Fruit fly (Drosophila melanogaster) whole organism, embryonic: Measurements from ENCODE around the gene vkg.
A peak's percentile ranks its signal among the peaks of the same experiment; 100 is the strongest.

ENCODE experiments used
- CG10147 ChIP-seq: fragments of 200-800 bp; sonication (Bioruptor generic); optimal IDR thresholded peaks from 2 replicates; lab custom pipeline; 2019; ENCODE audit warnings: missing biosample characterization, mild to moderate bottlenecking, missing genetic modification characterization, moderate library complexity
- CG10366 ChIP-seq: fragments of 200-800 bp; sonication (Bioruptor generic); IDR thresholded peaks from 2 replicates; pipeline ENCODE4 v1.3.6; 2022; ENCODE audit warnings: missing biosample characterization, missing genetic modification characterization
- CG10543 ChIP-seq: fragments of 200-800 bp; sonication (Bioruptor generic); optimal IDR thresholded peaks from 3 replicates; lab custom pipeline; 2017; ENCODE audit warnings: missing biosample characterization, mild to moderate bottlenecking, missing genetic modification characterization, moderate library complexity
- CG11560 ChIP-seq: fragments of 200-800 bp; sonication (Bioruptor generic); IDR thresholded peaks from 3 replicates; pipeline ENCODE4 v1.3.6; 2022; ENCODE audit warnings: missing biosample characterization, missing genetic modification characterization
- CG12071 ChIP-seq: fragments of 200-800 bp; sonication (Bioruptor generic); optimal IDR thresholded peaks from 3 replicates; lab custom pipeline; 2018; ENCODE audit warnings: missing biosample characterization, mild to moderate bottlenecking, missing genetic modification characterization
- CG13894 ChIP-seq: fragments of 200-800 bp; sonication (Bioruptor generic); optimal IDR thresholded peaks from 3 replicates; lab custom pipeline; 2018; ENCODE audit warnings: missing biosample characterization, mild to moderate bottlenecking, missing genetic modification characterization, moderate library complexity
- CG15514 ChIP-seq: fragments of 200-800 bp; sonication (Bioruptor generic); optimal IDR thresholded peaks from 3 replicates; lab custom pipeline; 2017; ENCODE audit warnings: missing biosample characterization, missing genetic modification characterization, mild to moderate bottlenecking, moderate library complexity, missing genetic modification reagents
- CG32532 ChIP-seq: fragments of 200-800 bp; sonication (Bioruptor generic); IDR thresholded peaks from 2 replicates; pipeline ENCODE4 v1.3.6; 2022; ENCODE audit warnings: missing biosample characterization, missing genetic modification characterization
- CG4328 ChIP-seq: fragments of 200-800 bp; sonication (Bioruptor generic); optimal IDR thresholded peaks from 3 replicates; lab custom pipeline; 2017; ENCODE audit warnings: missing biosample characterization, missing genetic modification reagents, missing genetic modification characterization
- CG6272 ChIP-seq: fragments of 200-800 bp; sonication (Bioruptor generic); IDR thresholded peaks from 2 replicates; pipeline ENCODE4 v1.3.6; 2022; ENCODE audit warnings: missing biosample characterization, missing genetic modification characterization
- CG6765 ChIP-seq: fragments of 200-800 bp; sonication (Bioruptor generic); optimal IDR thresholded peaks from 3 replicates; lab custom pipeline; 2017; ENCODE audit warnings: missing biosample characterization, mild to moderate bottlenecking, missing genetic modification characterization
- CG7271 ChIP-seq: fragments of 200-800 bp; sonication (Bioruptor generic); optimal IDR thresholded peaks from 2 replicates; lab custom pipeline; 2018; ENCODE audit warnings: missing biosample characterization, mild to moderate bottlenecking, missing genetic modification characterization, moderate library complexity
- CG9215 ChIP-seq: fragments of 200-800 bp; sonication (Bioruptor generic); IDR thresholded peaks from 2 replicates; pipeline ENCODE4 v1.3.6; 2022; ENCODE audit warnings: missing biosample characterization, missing genetic modification characterization
- CG9797 ChIP-seq: fragments of 200-800 bp; sonication (Bioruptor generic); optimal IDR thresholded peaks from 3 replicates; lab custom pipeline; 2018; ENCODE audit warnings: missing biosample characterization, mild to moderate bottlenecking, missing genetic modification characterization
- Drgx ChIP-seq: fragments of 200-800 bp; sonication (Bioruptor generic); IDR thresholded peaks from 2 replicates; pipeline ENCODE4 v1.3.6; 2022; ENCODE audit warnings: missing biosample characterization, missing genetic modification characterization
- E2f2 ChIP-seq: fragments of 200-800 bp; sonication (Bioruptor generic); IDR thresholded peaks from 2 replicates; pipeline ENCODE4 v1.3.6; 2022; ENCODE audit warnings: missing biosample characterization, missing genetic modification characterization
- ERR ChIP-seq: fragments of 200-800 bp; sonication (Bioruptor generic); optimal IDR thresholded peaks from 2 replicates; lab custom pipeline; 2016; ENCODE audit warnings: missing biosample characterization, missing genetic modification characterization
- Fer1 ChIP-seq: fragments of 200-800 bp; sonication (Bioruptor generic); optimal IDR thresholded peaks from 2 replicates; lab custom pipeline; 2017; ENCODE audit warnings: missing biosample characterization, mild to moderate bottlenecking, missing genetic modification characterization
- MBD-R2 ChIP-seq: fragments of 200-800 bp; sonication (Bioruptor generic); IDR thresholded peaks from 2 replicates; pipeline ENCODE4 v1.3.6; 2022; ENCODE audit warnings: missing biosample characterization, missing genetic modification characterization
- Mad ChIP-seq: fragments of 200-800 bp; sonication (Bioruptor generic); optimal IDR thresholded peaks from 2 replicates; lab custom pipeline; 2016; ENCODE audit warnings: missing biosample characterization, missing genetic modification characterization
- Nf-YB ChIP-seq: fragments of 200-800 bp; sonication (Bioruptor generic); optimal IDR thresholded peaks from 3 replicates; lab custom pipeline; 2019; ENCODE audit warnings: missing biosample characterization, mild to moderate bottlenecking, missing genetic modification characterization, moderate library complexity
- Nf-YC ChIP-seq: fragments of 200-800 bp; optimal IDR thresholded peaks from 3 replicates; lab custom pipeline; 2019; ENCODE audit warnings: missing biosample characterization, mild to moderate bottlenecking, missing genetic modification characterization, moderate library complexity
- Spps ChIP-seq: fragments of 200-800 bp; sonication (Bioruptor generic); optimal IDR thresholded peaks from 2 replicates; lab custom pipeline; 2018; ENCODE audit warnings: missing biosample characterization, mild to moderate bottlenecking, missing genetic modification characterization
- Sry-δ ChIP-seq: fragments of 200-800 bp; sonication (Bioruptor generic); optimal IDR thresholded peaks from 2 replicates; lab custom pipeline; 2016; ENCODE audit warnings: missing biosample characterization, missing genetic modification characterization
- YL-1 ChIP-seq: fragments of 200-800 bp; sonication (Bioruptor generic); optimal IDR thresholded peaks from 3 replicates; lab custom pipeline; 2017; ENCODE audit warnings: missing biosample characterization, mild to moderate bottlenecking, missing genetic modification characterization
- cas ChIP-seq: fragments of 200-800 bp; sonication (Bioruptor generic); IDR thresholded peaks from 2 replicates; pipeline ENCODE4 v1.3.6; 2022; ENCODE audit warnings: missing biosample characterization, missing genetic modification characterization
- crp ChIP-seq, 2 experiments: fragments of 200-800 bp; sonication (Bioruptor generic); optimal IDR thresholded peaks; 2 replicates in 1 of 2; 3 replicates in 1 of 2; lab custom pipeline; 2017; ENCODE audit warnings: missing biosample characterization in 2 of 2, missing genetic modification characterization in 2 of 2, mild to moderate bottlenecking in 1 of 2, moderate library complexity in 1 of 2
- dimm ChIP-seq: fragments of 200-800 bp; sonication (Bioruptor generic); IDR thresholded peaks from 2 replicates; pipeline ENCODE4 v1.3.6; 2022; ENCODE audit warnings: missing biosample characterization, missing genetic modification characterization
- gt ChIP-seq: fragments of 200-800 bp; sonication (Bioruptor generic); IDR thresholded peaks from 2 replicates; pipeline ENCODE4 v1.3.6; 2022; ENCODE audit warnings: missing biosample characterization, missing genetic modification characterization
- jumu ChIP-seq: fragments of 200-800 bp; sonication (Bioruptor generic); optimal IDR thresholded peaks from 3 replicates; lab custom pipeline; 2016; ENCODE audit warnings: missing biosample characterization, missing genetic modification characterization
- kni ChIP-seq: fragments of 200-800 bp; sonication (Bioruptor generic); optimal IDR thresholded peaks from 3 replicates; lab custom pipeline; 2017; ENCODE audit warnings: mild to moderate bottlenecking, missing biosample characterization, missing genetic modification reagents, missing genetic modification characterization
- lmd ChIP-seq: fragments of 200-800 bp; sonication (Bioruptor generic); IDR thresholded peaks from 2 replicates; pipeline ENCODE4 v1.3.6; 2022; ENCODE audit warnings: missing biosample characterization, missing genetic modification characterization
- mirr ChIP-seq: fragments of 200-800 bp; sonication (Bioruptor generic); optimal IDR thresholded peaks from 3 replicates; lab custom pipeline; 2018; ENCODE audit warnings: missing biosample characterization, mild to moderate bottlenecking, missing genetic modification characterization
- onecut ChIP-seq: fragments of 200-800 bp; sonication (Bioruptor generic); IDR thresholded peaks from 2 replicates; pipeline ENCODE4 v1.3.6; 2022; ENCODE audit warnings: missing biosample characterization, missing genetic modification characterization
- pb ChIP-seq: fragments of 200-800 bp; sonication (Bioruptor generic); optimal IDR thresholded peaks from 3 replicates; lab custom pipeline; 2016; ENCODE audit warnings: missing biosample characterization, missing genetic modification characterization
- pfk ChIP-seq: fragments of 200-800 bp; sonication (Bioruptor generic); optimal IDR thresholded peaks from 2 replicates; lab custom pipeline; 2018; ENCODE audit warnings: missing biosample characterization, mild to moderate bottlenecking, missing genetic modification characterization, moderate library complexity
- prd ChIP-seq, 3 experiments: fragments of >200 bp in 2 of 3; fragments of 200-800 bp in 1 of 3; sonication (Bioruptor generic) in 1 of 3; optimal IDR thresholded peaks in 2 of 3; IDR thresholded peaks in 1 of 3; 2 replicates in 2 of 3; 3 replicates in 1 of 3; pipeline versions ENCODE4 v1.3.6 to Lab custom; 2017 to 2022; ENCODE audit warnings: missing biosample characterization in 1 of 3, missing genetic modification characterization in 1 of 3
- pros ChIP-seq: fragments of 200-800 bp; sonication (Bioruptor generic); optimal IDR thresholded peaks from 3 replicates; lab custom pipeline; 2019; ENCODE audit warnings: missing biosample characterization, mild to moderate bottlenecking, missing genetic modification characterization, moderate library complexity
- pzg ChIP-seq: fragments of 200-800 bp; sonication (Bioruptor generic); optimal IDR thresholded peaks from 3 replicates; lab custom pipeline; 2018; ENCODE audit warnings: missing biosample characterization, mild to moderate bottlenecking, missing genetic modification characterization, moderate library complexity
- ranshi ChIP-seq: fragments of 200-800 bp; sonication (Bioruptor generic); IDR thresholded peaks from 2 replicates; pipeline ENCODE4 v1.3.6; 2022; ENCODE audit warnings: missing biosample characterization, missing genetic modification characterization
- rib ChIP-seq: fragments of 200-800 bp; sonication (Bioruptor generic); IDR thresholded peaks from 2 replicates; pipeline ENCODE4 v1.3.6; 2022; ENCODE audit warnings: missing biosample characterization, missing genetic modification characterization
- row ChIP-seq: fragments of 200-800 bp; sonication (Bioruptor generic); IDR thresholded peaks from 3 replicates; pipeline ENCODE4 v1.3.6; 2022; ENCODE audit warnings: missing biosample characterization, missing genetic modification characterization
- scrt ChIP-seq: fragments of 200-800 bp; sonication (Bioruptor generic); optimal IDR thresholded peaks from 2 replicates; lab custom pipeline; 2018; ENCODE audit warnings: missing biosample characterization, mild to moderate bottlenecking, missing genetic modification characterization, moderate library complexity
- slbo ChIP-seq: fragments of 200-800 bp; sonication (Bioruptor generic); IDR thresholded peaks from 2 replicates; pipeline ENCODE4 v1.3.6; 2022; ENCODE audit warnings: missing biosample characterization, missing genetic modification characterization
- slou ChIP-seq: fragments of 200-800 bp; sonication (Bioruptor generic); optimal IDR thresholded peaks from 3 replicates; lab custom pipeline; 2016; ENCODE audit warnings: missing biosample characterization, missing genetic modification characterization
- toy ChIP-seq: fragments of 200-800 bp; sonication (Bioruptor generic); IDR thresholded peaks from 2 replicates; pipeline ENCODE4 v1.3.6; 2022; ENCODE audit warnings: missing biosample characterization, missing genetic modification characterization
- wek ChIP-seq: fragments of 200-800 bp; sonication (Bioruptor generic); optimal IDR thresholded peaks from 3 replicates; lab custom pipeline; 2018; ENCODE audit warnings: missing biosample characterization, mild to moderate bottlenecking, missing genetic modification characterization, moderate library complexity

Gene vkg

dm6 chr2L:5070797-5071579, 43.0 kb upstream of the vkg start, which contains the start of gene RpL37A (continued):
- TF ChIP-seq CG12071 (GFP tag; lab: Kevin White, UChicago) (peak; percentile 78), slou (GFP tag; lab: Kevin White, UChicago) (peak; percentile 79), ERR (peak; percentile 55), cas (peak; percentile 57; the same call in 1 of the 2 replicates), slbo (GFP tag; lab: Robert Waterston, UW) (peak; percentile 61), lmd (GFP tag; lab: Robert Waterston, UW) (no peak), CG9797 (peak; percentile 96), prd (optimal IDR thresholded peaks at IDR 0.05; lab: Kevin White, UChicago) (no peak), prd (GFP tag; IDR thresholded peaks at IDR 0.05; lab: Robert Waterston, UW) (no peak; the same call in 2 of the 3 replicates), CG7271 (tag; lab: Kevin White, UChicago) (peak; percentile 93), toy (GFP tag; lab: Robert Waterston, UW) (0 out of 2 replicates have a peak, but pooled peaks have one; percentile 29), jumu (GFP tag; lab: Kevin White, UChicago) (peak; percentile 0)

DNA sequence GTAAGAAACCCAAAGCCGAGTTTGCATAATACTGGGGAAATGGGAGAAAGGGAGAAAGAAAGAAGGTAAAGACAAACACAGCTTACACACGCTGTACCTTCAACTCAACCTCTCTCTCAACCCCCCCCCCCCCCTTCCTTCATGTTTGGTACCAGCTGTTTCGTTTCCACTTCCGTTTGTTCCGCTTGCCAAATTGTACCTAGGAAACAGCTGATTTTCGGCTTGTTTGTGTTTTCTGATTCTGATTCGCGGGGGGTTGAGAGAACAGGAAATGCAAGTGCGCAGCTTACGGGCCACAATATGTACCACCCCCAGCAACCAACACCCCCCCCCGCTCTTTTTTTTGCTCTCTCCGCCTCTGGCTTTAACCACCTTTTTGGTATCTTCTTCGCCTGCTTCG, 35.9 kb upstream of the vkg start:
- no peak for TF ChIP-seq pb (GFP tag; lab: Kevin White, UChicago)
- TF ChIP-seq Fer1 (GFP tag; lab: Kevin White, UChicago): peak; percentile 52
- TF ChIP-seq scrt: peak; percentile 55
- TF ChIP-seq YL-1: no peak
- peak; percentile 34 for TF ChIP-seq CG13894 (tag; lab: Kevin White, UChicago)
- no peak for TF ChIP-seq CG6272
- TF ChIP-seq wek (GFP tag; lab: Kevin White, UChicago): peak; percentile 26
- TF ChIP-seq MBD-R2: peak; percentile 9; the same call in 1 of the 2 replicates
- TF ChIP-seq CG9215 (GFP tag; lab: Robert Waterston, UW): no peak
- TF ChIP-seq Nf-YC: peak; percentile 24
- TF ChIP-seq CG6765 (GFP tag; lab: Kevin White, UChicago): peak; percentile 8
- peak; percentile 39 for TF ChIP-seq CG12071 (GFP tag; lab: Kevin White, UChicago)
- no peak for TF ChIP-seq CG10147
- TF ChIP-seq gt (GFP tag; lab: Robert Waterston, UW): no peak
- 0 out of 2 replicates have a peak, but pooled peaks have one; percentile 41 for TF ChIP-seq rib (GFP tag; lab: Robert Waterston, UW)
- TF ChIP-seq pfk (GFP tag; lab: Kevin White, UChicago): peak; percentile 97
- peak; percentile 58 for TF ChIP-seq pros (GFP tag; lab: Kevin White, UChicago)
- peak; percentile 37 for TF ChIP-seq kni (GFP tag; lab: Kevin White, UChicago)
- TF ChIP-seq ranshi (GFP tag; lab: Robert Waterston, UW): 0 out of 2 replicates have a peak, but pooled peaks have one; percentile 12
- no peak for TF ChIP-seq Drgx (GFP tag; lab: Robert Waterston, UW)
- TF ChIP-seq mirr: peak; percentile 44
- TF ChIP-seq CG10366 (GFP tag; lab: Robert Waterston, UW): no peak
- peak; percentile 51 for TF ChIP-seq CG10543 (GFP tag; lab: Kevin White, UChicago)
- TF ChIP-seq CG32532 (GFP tag; lab: Robert Waterston, UW): peak; percentile 28; the same call in 1 of the 2 replicates
- no peak for TF ChIP-seq Nf-YB (GFP tag; lab: Kevin White, UChicago)
- TF ChIP-seq pzg: peak; percentile 14
- no peak for TF ChIP-seq CG11560 (tag; lab: Robert Waterston, UW)
- no peak for TF ChIP-seq E2f2 (GFP tag; lab: Robert Waterston, UW)
- TF ChIP-seq CG4328: peak; percentile 44
- TF ChIP-seq Sry-δ (GFP tag; lab: Kevin White, UChicago): no peak
- no peak for TF ChIP-seq Spps
- 0 out of 3 replicates have a peak, but pooled peaks have one; percentile 29 for TF ChIP-seq row
- no peak for TF ChIP-seq dimm (GFP tag; lab: Robert Waterston, UW)
- TF ChIP-seq crp (GFP tag; optimal IDR thresholded peaks at IDR 0.05; lab: Kevin White, UChicago): peak in 1 of 2 experiments; percentile 78
- peak; percentile 5; the same call in 1 of the 2 replicates for TF ChIP-seq onecut (GFP tag; lab: Robert Waterston, UW)
- TF ChIP-seq Mad (GFP tag; lab: Kevin White, UChicago): no peak
- peak; percentile 36 for TF ChIP-seq CG15514 (GFP tag; lab: Kevin White, UChicago)
